Worm (Caenorhabditis elegans) whole organism, late embryonic: ENCODE measurements around the gene C26D10.4.

Experiments used
- F13H6.1 ChIP-seq: sonication (generic microtip); optimal IDR thresholded peaks from 2 replicates; lab custom pipeline; 2016; ENCODE audit warnings: missing genetic modification characterization, missing compliant biosample characterization
- elt-4 ChIP-seq: sonication (generic microtip); optimal IDR thresholded peaks from 2 replicates; lab custom pipeline; 2016; ENCODE audit warnings: missing genetic modification characterization, missing compliant biosample characterization
- pha-4 ChIP-seq: fragments of 150-350 bp; optimal IDR thresholded peaks from 2 replicates; lab custom pipeline; 2018; ENCODE audit warnings: missing biosample characterization, missing genetic modification reagents, missing genetic modification characterization
- ttx-3 ChIP-seq: sonication (generic microtip); optimal IDR thresholded peaks from 2 replicates; lab custom pipeline; 2016; ENCODE audit warnings: missing genetic modification reagents, missing genetic modification characterization, missing compliant biosample characterization

ce11 chrII:8295296-8295695 is 34.3 kb upstream of the C26D10.4 start, which contains the start of gene nlp-55:
- no peak for TF ChIP-seq pha-4 (tag; lab: Kevin White, UChicago)
- TF ChIP-seq elt-4 (tag; lab: Kevin White, UChicago), result no peak
- no peak for TF ChIP-seq ttx-3
- no peak for TF ChIP-seq F13H6.1
